Fruit fly (Drosophila melanogaster): ENCODE measurements around the gene CG4849.

Gene CG4849

dm6 chr3R:27948421-27948906, 14.8 kb upstream of the CG4849 start, which contains the start of gene Gp93 (continued):
- TF ChIP-seq MESR4 (GFP tag; optimal IDR thresholded peaks at IDR 0.05) (peak; percentile 87), Bgb (GFP tag; IDR thresholded peaks at IDR 0.05; ENCODE audit: partially characterized antibody) (0 out of 2 replicates have a peak, but pooled peaks have one; percentile 20), CG6683 (GFP tag; optimal IDR thresholded peaks at IDR 0.05) (no peak), CG15696 (tag; optimal IDR thresholded peaks at IDR 0.05) (peak; percentile 36), gcm2 (GFP tag; optimal IDR thresholded peaks at IDR 0.05) (no peak), Usf (GFP tag; optimal IDR thresholded peaks at IDR 0.05) (peak; percentile 23), disco-r (GFP tag; optimal IDR thresholded peaks at IDR 0.05) (no peak), gem (tag; optimal IDR thresholded peaks at IDR 0.05) (no peak), B-H2 (GFP tag; optimal IDR thresholded peaks at IDR 0.05) (peak; percentile 22), peb (GFP tag; IDR thresholded peaks at IDR 0.05) (no peak), sob (GFP tag; IDR thresholded peaks at IDR 0.05) (peak; percentile 69), CG16863 (GFP tag; optimal IDR thresholded peaks at IDR 0.05) (peak; percentile 22), sens-2 (GFP tag; IDR thresholded peaks at IDR 0.05) (no peak; the same call in 1 of the 2 replicates), run (tag; optimal IDR thresholded peaks at IDR 0.05) (no peak), kah (GFP tag; optimal IDR thresholded peaks at IDR 0.05) (no peak), CG31224 (GFP tag; IDR thresholded peaks at IDR 0.05) (peak; percentile 47; the same call in 1 of the 2 replicates), HHEX (GFP tag; optimal IDR thresholded peaks at IDR 0.05) (peak; percentile 37), Awh (GFP tag; IDR thresholded peaks at IDR 0.05) (0 out of 2 replicates have a peak, but pooled peaks have one; percentile 32), Hmx (GFP tag; optimal IDR thresholded peaks at IDR 0.05) (no peak), CG4424 (GFP tag; optimal IDR thresholded peaks at IDR 0.05) (peak; percentile 50), pita (GFP tag; optimal IDR thresholded peaks at IDR 0.05) (no peak), en (GFP tag; optimal IDR thresholded peaks at IDR 0.05) (no peak), CG6175 (GFP tag; IDR thresholded peaks at IDR 0.05) (no peak), CG8290 (GFP tag; optimal IDR thresholded peaks at IDR 0.05) (no peak), CG8290 (tag; optimal IDR thresholded peaks at IDR 0.05) (peak in 1 of 2 experiments; percentile 59), dysf (GFP tag; IDR thresholded peaks at IDR 0.05) (peak; percentile 72), CG11723 (GFP tag; optimal IDR thresholded peaks at IDR 0.05) (no peak), D19A (tag; optimal IDR thresholded peaks at IDR 0.05) (no peak), tgo (GFP tag; IDR thresholded peaks at IDR 0.05) (peak; percentile 71; the same call in 2 of the 3 replicates), CG8089 (GFP tag; optimal IDR thresholded peaks at IDR 0.05) (no peak), PHDP (tag; optimal IDR thresholded peaks at IDR 0.05) (no peak), Myb (GFP tag; optimal IDR thresholded peaks at IDR 0.05) (no peak), zf30C (GFP tag; optimal IDR thresholded peaks at IDR 0.05) (no peak), CG2120 (GFP tag; optimal IDR thresholded peaks at IDR 0.05) (peak; percentile 57), NK7.1 (GFP tag; optimal IDR thresholded peaks at IDR 0.05) (no peak), croc (GFP tag; conservative IDR thresholded peaks at IDR 0.05) (peak; percentile 49; the same call in 1 of the 3 replicates), gsb-n (tag; optimal IDR thresholded peaks at IDR 0.05) (no peak), CG10267 (tag; optimal IDR thresholded peaks at IDR 0.05) (peak; percentile 44), vvl (GFP tag; IDR thresholded peaks at IDR 0.05) (peak; percentile 73), CG3838 (GFP tag; optimal IDR thresholded peaks at IDR 0.05) (no peak), CG7357 (GFP tag; IDR thresholded peaks at IDR 0.05) (peak; percentile 28; the same call in 1 of the 3 replicates), usp (GFP tag; optimal IDR thresholded peaks at IDR 0.05) (no peak), D19B (GFP tag; optimal IDR thresholded peaks at IDR 0.05) (no peak), Lim3 (GFP tag; IDR thresholded peaks at IDR 0.05) (no peak), CG3847 (GFP tag; IDR thresholded peaks at IDR 0.05) (peak; percentile 49), CG10321 (GFP tag; IDR thresholded peaks at IDR 0.05) (peak; percentile 33; the same call in 1 of the 2 replicates), CG1792 (GFP tag; optimal IDR thresholded peaks at IDR 0.05) (no peak), TFAM (GFP tag; optimal IDR thresholded peaks at IDR 0.05) (no peak), CG13624 (GFP tag; optimal IDR thresholded peaks at IDR 0.05) (no peak), Asciz (GFP tag; optimal IDR thresholded peaks at IDR 0.05) (no peak), gsb (GFP tag; IDR thresholded peaks at IDR 0.05) (no peak), Ravus (GFP tag; IDR thresholded peaks at IDR 0.05) (no peak)
